Fruit fly (Drosophila melanogaster): ENCODE measurements around the gene CG9747.

Gene CG9747

dm6 chr3R:30203104-30203986 lies 12.3 kb upstream of the CG9747 start:
- peak; percentile 97 for TF ChIP-seq noc (tag; optimal IDR thresholded peaks at IDR 0.05)

- TF ChIP-seq noc (tag; optimal IDR thresholded peaks at IDR 0.05): no peak
These were observed 11.7 kb upstream of the CG9747 start, which contains the start of gene CG9743 for dm6 chr3R:30202898-30203103. TSS of gene CG9743 (minus strand) at chr3R:30202998.

- no peak for TF ChIP-seq noc (tag; optimal IDR thresholded peaks at IDR 0.05)
These were observed 10.0 kb upstream of the CG9747 start for dm6 chr3R:30201064-30201463.

DNA sequence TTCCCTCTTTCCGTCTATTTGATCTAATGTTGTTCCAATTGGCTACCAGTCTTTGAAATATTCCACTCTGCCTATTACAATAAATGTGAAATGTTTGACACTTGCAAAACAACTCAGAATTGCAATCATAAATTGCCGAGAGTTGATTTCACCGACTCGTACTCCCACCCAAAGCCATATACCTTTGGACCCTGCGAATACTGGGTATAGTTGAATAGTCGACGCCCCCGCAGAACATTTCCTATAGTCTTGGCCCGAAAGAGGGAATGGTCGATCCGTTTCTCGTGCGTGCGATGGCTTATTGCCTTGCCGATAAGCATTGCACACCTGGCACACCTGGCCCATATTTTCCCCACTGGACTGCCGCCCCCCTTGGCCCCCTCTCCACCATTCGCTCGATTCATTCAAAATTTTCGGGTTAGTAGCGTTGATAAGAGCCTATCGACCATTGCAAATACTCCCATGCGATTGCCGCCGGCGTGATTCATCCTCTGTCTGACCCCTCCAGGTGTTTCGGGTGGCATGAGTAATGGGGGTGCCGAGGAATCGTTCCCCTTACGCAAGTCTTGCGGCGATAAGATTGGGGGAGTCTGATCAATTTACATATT lies 9.1 kb upstream of the CG9747 start:
- TF ChIP-seq noc (tag; optimal IDR thresholded peaks at IDR 0.05): no peak

DNA sequence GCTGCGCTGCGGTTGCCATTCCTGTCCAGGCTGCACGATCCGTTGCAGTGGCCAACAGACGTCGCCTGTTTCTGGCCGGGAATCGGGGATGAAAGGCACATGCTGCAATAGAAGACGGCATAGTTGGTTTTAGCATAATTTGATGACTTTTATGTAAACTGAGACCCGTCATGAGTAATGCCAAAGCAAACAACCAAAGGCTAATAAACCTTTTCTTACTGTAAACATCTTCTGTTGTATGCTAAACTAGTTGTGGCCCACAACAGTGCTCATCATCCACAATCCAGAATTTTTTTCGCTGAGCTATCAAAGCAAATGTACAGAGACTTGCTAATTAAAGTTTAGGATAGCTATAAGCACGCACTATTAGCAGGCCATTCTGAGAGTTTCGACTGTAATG lies 7.7 kb upstream of the CG9747 start:
- peak; percentile 6 for TF ChIP-seq noc (tag; optimal IDR thresholded peaks at IDR 0.05)

- TF ChIP-seq noc (tag; optimal IDR thresholded peaks at IDR 0.05): no peak
These were observed 6.7 kb upstream of the CG9747 start for dm6 chr3R:30197796-30198195.

- TF ChIP-seq noc (tag; optimal IDR thresholded peaks at IDR 0.05): no peak
These were observed 5.1 kb upstream of the CG9747 start, which contains the start of gene CG15531 for dm6 chr3R:30196128-30196527. TSS of gene CG15531 (minus strand) at chr3R:30196228.

- TF ChIP-seq noc (tag; optimal IDR thresholded peaks at IDR 0.05): peak; percentile 72
These were observed 4.6 kb upstream of the CG9747 start for dm6 chr3R:30195606-30196049.

dm6 chr3R:30193826-30194225 lies 2.8 kb upstream of the CG9747 start:
- TF ChIP-seq noc (tag; optimal IDR thresholded peaks at IDR 0.05): no peak

DNA sequence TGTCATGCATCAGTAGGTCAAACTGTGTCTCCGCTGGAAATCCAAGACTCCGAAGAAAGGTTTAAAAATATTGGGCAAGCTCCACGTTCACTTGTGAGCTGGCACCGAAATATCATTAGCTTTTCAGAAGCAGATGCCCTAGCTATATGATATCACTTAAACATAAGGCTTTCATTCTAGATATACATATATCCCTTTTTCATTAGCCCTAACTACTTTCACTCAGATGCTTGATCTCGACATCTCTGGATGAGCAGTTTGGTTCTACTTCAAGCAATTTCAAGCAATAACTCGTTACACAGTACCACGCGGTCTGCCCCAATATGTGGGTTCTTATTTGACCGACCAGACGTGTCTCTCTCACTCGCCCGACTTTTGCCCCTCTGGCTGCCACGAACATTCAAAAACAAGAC lies 416 bp upstream of the CG9747 start:
- TF ChIP-seq noc (tag; optimal IDR thresholded peaks at IDR 0.05): no peak

DNA sequence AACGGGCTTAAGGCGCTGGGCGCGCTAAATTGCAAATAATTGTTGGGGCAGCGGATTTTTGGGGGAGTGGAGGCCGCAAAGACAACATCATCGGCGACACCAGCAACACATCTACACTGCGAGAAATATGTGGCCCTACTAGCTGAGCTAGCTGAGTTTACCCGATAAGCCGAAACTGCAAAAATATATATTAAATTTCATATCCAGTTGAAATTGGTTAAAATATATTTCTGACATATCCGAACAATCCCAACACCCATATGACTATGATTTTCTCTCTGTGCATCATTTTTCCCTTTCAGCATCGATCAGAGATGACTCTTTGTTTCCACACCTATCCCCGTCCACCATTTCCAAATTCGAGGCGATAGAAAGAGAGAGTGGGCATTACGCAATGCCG lies 1.2 kb downstream of the CG9747 start:
- TF ChIP-seq noc (tag; optimal IDR thresholded peaks at IDR 0.05): peak; percentile 46

- no peak for TF ChIP-seq noc (tag; optimal IDR thresholded peaks at IDR 0.05)
These were observed 1.7 kb downstream of the CG9747 start for dm6 chr3R:30189398-30189797.

- no peak for TF ChIP-seq noc (tag; optimal IDR thresholded peaks at IDR 0.05)
These were observed 7.2 kb downstream of the CG9747 start for dm6 chr3R:30183872-30184271.

DNA sequence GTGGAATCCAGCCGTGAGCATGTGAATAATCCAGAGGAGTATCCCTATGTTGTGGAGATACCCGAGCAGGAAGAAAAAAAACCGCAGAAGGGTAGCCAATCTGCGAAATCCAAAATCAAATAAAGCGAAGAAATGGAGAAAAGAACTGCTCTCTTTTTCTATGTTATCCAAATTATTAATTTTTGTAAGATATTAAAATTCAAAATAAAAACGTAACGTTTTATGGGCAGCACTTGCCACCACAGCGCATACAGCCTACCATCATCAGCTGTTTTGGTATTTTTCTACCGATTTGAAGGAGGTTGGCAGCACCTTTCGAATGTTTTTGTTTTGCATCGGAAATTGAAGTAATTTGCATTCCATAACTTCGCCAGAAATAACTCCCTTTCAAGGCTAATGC lies 11.1 kb downstream of the CG9747 start, which contains the start of gene Bet5:
Gene Bet5 (plus strand): TSS at position 299 of the 400 bp plus-strand sequence.
- TF ChIP-seq noc (tag; optimal IDR thresholded peaks at IDR 0.05): no peak

DNA sequence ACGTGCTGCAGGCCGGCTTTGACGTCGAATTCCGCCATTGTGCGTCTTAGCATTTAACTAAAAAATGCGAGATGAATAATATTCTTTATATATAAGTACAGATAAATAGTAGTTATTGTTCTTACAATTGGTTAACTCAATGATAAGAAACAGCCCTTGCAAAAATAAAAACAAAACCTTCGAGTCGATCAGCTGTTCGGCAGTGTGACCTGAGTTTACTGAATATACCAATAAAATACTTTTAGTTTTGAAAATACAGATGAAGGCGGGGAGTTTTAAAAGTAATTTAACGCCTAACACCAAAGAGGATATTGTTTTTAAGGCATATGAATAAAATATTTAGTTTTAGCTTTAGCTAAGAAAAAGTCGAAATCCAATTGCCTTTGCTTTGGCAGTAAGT lies 13.6 kb downstream of the CG9747 start, which contains the start of the genes CG1983 and CG15530:
Gene CG1983 (minus strand): TSS at position 207 of the 400 bp plus-strand sequence.
Gene CG15530 (plus strand): TSS at position 384 of the 400 bp plus-strand sequence.
- no peak for TF ChIP-seq noc (tag; optimal IDR thresholded peaks at IDR 0.05)

DNA sequence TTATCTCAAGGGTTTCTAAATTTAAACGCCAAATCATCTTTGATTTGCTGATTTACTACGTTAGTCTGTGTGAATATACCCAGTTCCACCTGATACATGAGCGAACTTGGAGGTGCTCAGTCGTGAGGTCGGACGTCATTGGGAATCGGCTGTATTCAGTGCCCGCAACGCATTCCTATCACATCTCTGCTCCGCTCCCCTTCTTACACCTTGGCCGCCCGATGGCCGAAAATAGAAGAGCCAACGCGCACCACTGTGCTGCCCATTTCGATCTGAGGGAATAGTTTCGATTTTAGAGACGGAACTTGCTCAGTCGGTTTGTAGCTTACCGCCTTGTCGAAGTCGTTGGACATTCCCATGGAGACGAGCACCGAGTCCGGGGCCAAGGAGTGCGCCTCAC lies 14.7 kb downstream of the CG9747 start:
- TF ChIP-seq noc (tag; optimal IDR thresholded peaks at IDR 0.05): no peak

dm6 chr3R:30175045-30175589 lies 15.9 kb downstream of the CG9747 start:
- TF ChIP-seq noc (tag; optimal IDR thresholded peaks at IDR 0.05): no peak

Measured in whole organism, larva.